Worm (Caenorhabditis elegans): ENCODE results near the gene F25B5.6.
A peak's percentile ranks its signal among the peaks of the same experiment; 100 is the strongest.

- TF ChIP-seq lin-11 (tag; optimal IDR thresholded peaks at IDR 0.05) (no peak), fos-1 (tag; optimal IDR thresholded peaks at IDR 0.05) (no peak), F13H6.1 (tag; optimal IDR thresholded peaks at IDR 0.05) (peak; percentile 32), snpc-4 (tag; optimal IDR thresholded peaks at IDR 0.05) (no peak), Y55F3AM.14 (GFP tag; optimal IDR thresholded peaks at IDR 0.05) (no peak), lsy-2 (tag; optimal IDR thresholded peaks at IDR 0.05) (no peak), ztf-11 (tag; optimal IDR thresholded peaks at IDR 0.05) (no peak), ceh-16 (tag; optimal IDR thresholded peaks at IDR 0.05) (no peak), egl-27 (tag; optimal IDR thresholded peaks at IDR 0.05) (no peak), nhr-10 (tag; optimal IDR thresholded peaks at IDR 0.05) (no peak), nhr-12 (tag; optimal IDR thresholded peaks at IDR 0.05) (no peak), mab-5 (tag; optimal IDR thresholded peaks at IDR 0.05) (no peak), skn-1 (tag; optimal IDR thresholded peaks at IDR 0.05) (no peak), nhr-237 (tag; optimal IDR thresholded peaks at IDR 0.05) (no peak)
These were observed 17.0 kb downstream of the F25B5.6 start, which contains the start of gene EGAP1.5 for ce11 chrIII:5931433-5931994.

All from whole organism, L2 larva.